Worm (Caenorhabditis elegans): ENCODE measurements around the gene Y48E1B.17.
A peak's percentile ranks its signal among the peaks of the same experiment; 100 is the strongest.

Gene Y48E1B.17

DNA sequence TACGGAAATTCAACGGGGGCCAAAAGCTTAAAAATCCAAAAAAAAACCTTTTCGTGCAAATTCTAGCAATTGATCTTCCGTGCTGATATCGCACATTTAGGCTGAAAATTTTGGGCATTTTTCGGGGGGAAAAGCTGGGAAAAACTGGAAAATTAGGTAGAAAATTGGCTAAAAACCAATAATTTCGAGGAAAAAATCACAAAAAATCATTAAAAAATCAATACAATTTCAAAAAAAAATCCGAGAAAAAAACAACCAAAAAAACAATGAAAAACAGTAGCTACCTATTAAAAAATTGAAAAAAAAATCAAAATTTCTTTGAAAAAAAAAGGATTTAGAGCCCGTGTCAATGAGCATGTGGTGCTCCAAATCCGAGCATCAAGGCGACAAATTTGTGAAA is 27.0 kb upstream of the Y48E1B.17 start, which contains the start of gene Y48E1B.3:
Y48E1B.3 (minus strand) TSS at position 101 of the 400 bp plus-strand sequence.
- no peak for TF ChIP-seq lin-15B (tag; optimal IDR thresholded peaks at IDR 0.05)
- TF ChIP-seq ztf-11 (tag; optimal IDR thresholded peaks at IDR 0.05): no peak
- TF ChIP-seq ces-1 (GFP tag; optimal IDR thresholded peaks at IDR 0.05): no peak
- no peak for TF ChIP-seq zfp-3 (GFP tag; conservative IDR thresholded peaks at IDR 0.05)
- TF ChIP-seq nhr-77 (tag; optimal IDR thresholded peaks at IDR 0.05): no peak
- TF ChIP-seq fkh-10 (GFP tag; optimal IDR thresholded peaks at IDR 0.05): no peak
- no peak for TF ChIP-seq set-16 (GFP tag; IDR thresholded peaks at IDR 0.05)

DNA sequence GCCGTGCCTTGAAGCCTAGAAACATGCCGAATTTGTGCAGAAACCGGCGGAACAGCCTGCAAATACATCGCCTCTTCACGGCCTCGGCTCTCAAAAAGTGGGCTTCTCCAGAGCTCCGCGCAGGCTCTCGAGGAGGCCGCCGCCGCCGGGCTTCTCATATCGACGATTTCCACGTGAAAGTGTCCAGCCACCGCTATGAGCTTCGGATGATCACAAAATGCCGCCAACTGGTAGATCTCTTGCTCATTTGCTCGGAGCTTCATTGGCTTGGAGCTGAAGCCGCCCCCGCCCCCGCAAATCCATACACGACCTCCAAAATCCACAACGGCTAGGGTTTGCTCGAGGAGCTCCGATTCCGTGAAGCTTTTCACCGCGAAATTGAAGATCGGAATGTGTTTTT is 19.7 kb upstream of the Y48E1B.17 start:
- TF ChIP-seq Y48G9A.11 (GFP tag; IDR thresholded peaks at IDR 0.05): peak; percentile 30; the same call in 1 of the 2 replicates
- TF ChIP-seq set-16 (GFP tag; IDR thresholded peaks at IDR 0.05): peak; percentile 87
- no peak for TF ChIP-seq zfp-2 (tag; optimal IDR thresholded peaks at IDR 0.05)

DNA sequence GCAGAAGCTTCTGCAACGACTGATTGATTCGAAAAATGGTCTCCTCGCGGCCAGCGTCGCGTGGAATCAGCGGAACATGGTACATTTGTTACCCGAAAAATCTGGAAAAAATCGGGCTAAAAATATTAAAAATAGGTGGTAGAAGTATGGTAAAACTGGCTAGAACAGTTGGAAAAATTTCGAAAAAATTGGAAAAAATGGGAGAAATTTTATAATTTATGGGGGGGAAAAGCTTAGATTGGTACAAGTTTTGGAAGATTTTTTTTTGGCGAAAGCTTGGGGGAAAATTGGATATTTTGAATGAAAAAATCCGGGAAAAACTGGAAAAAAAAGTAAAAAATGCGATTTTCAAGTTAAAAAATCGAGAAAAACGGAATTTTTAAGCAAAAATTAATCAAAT is 6.7 kb upstream of the Y48E1B.17 start, which contains the start of gene ddl-2:
ddl-2 (minus strand) TSS at position 101 of the 400 bp plus-strand sequence.
- TF ChIP-seq unc-39 (tag; optimal IDR thresholded peaks at IDR 0.05): no peak
- TF ChIP-seq fkh-10 (GFP tag; optimal IDR thresholded peaks at IDR 0.05): no peak
- TF ChIP-seq egl-27 (tag; optimal IDR thresholded peaks at IDR 0.05): no peak
- TF ChIP-seq cey-2 (tag; optimal IDR thresholded peaks at IDR 0.05; ENCODE audit: borderline replicate concordance, insufficient read depth): no peak
- TF ChIP-seq Y75B8A.6 (GFP tag; IDR thresholded peaks at IDR 0.05): no peak
- TF ChIP-seq lir-3 (tag; optimal IDR thresholded peaks at IDR 0.05): no peak
- no peak for TF ChIP-seq arid-1 (GFP tag; conservative IDR thresholded peaks at IDR 0.05)

DNA sequence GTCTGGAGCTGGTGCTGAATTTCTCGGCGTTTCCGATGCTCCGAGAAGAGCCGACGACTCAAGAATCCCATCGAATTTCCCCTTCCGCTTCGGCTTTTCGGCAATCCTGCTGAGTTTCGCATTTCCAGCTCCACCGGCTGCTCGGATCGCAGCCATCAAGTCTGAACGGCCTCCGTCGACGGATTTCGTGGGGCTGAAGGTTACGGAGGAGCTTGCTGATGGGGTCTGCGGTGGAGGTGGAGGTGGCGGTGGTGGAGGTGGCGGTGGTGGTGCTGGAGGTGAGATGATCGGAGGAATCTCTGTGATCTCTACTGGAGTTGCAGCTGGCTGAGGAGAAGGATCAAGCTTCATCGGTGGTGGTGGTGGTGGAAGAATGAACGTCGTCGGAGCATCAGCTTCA is 2.1 kb upstream of the Y48E1B.17 start:
- peak; percentile 95 for TF ChIP-seq set-16 (GFP tag; IDR thresholded peaks at IDR 0.05)
- TF ChIP-seq Y48G9A.11 (GFP tag; IDR thresholded peaks at IDR 0.05): no peak
- TF ChIP-seq F44E2.7 (GFP tag; IDR thresholded peaks at IDR 0.05): no peak
- TF ChIP-seq duxl-1 (tag; optimal IDR thresholded peaks at IDR 0.05; ENCODE audit: poor library complexity): no peak
- TF ChIP-seq ceh-20 (GFP tag; IDR thresholded peaks at IDR 0.05): no peak

DNA sequence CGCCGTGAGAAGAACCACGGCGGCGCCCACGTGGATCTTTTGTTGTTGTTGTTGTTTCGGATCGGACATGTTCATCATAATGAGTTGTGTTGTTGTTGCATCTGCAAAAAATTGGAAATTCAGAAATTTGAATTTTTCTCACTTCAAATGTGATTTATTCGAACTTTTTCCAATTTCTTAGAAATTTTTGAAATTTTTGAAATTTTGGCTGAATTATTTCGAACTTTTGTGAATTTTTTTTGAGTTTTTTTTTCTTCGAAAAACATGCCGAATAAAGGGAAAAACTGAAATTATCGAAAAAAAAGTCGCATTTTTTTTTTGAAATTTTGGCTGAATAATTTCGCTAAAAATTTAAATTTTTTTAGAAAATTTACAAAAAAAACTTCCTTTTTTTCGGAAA is 9.8 kb downstream of the Y48E1B.17 start, which contains the start of gene snx-14:
snx-14 (minus strand) TSS at position 101 of the 400 bp plus-strand sequence.
- TF ChIP-seq unc-62 (GFP tag; optimal IDR thresholded peaks at IDR 0.05 in 1 of 2): no peak
- no peak for TF ChIP-seq unc-62 (tag; optimal IDR thresholded peaks at IDR 0.05)
- TF ChIP-seq lim-7 (GFP tag; IDR thresholded peaks at IDR 0.05): no peak
- TF ChIP-seq zip-11 (GFP tag; IDR thresholded peaks at IDR 0.05): no peak
- no peak for TF ChIP-seq snpc-4 (tag; optimal IDR thresholded peaks at IDR 0.05)
- TF ChIP-seq arid-1 (GFP tag; conservative IDR thresholded peaks at IDR 0.05): no peak
- no peak for TF ChIP-seq nhr-11 (tag; optimal IDR thresholded peaks at IDR 0.05)
- TF ChIP-seq D1046.2 (GFP tag; IDR thresholded peaks at IDR 0.05): no peak
- TF ChIP-seq ceh-20 (GFP tag; IDR thresholded peaks at IDR 0.05): no peak
- no peak for TF ChIP-seq attf-4 (tag; optimal IDR thresholded peaks at IDR 0.05)
- TF ChIP-seq mep-1 (tag; optimal IDR thresholded peaks at IDR 0.05): no peak
- TF ChIP-seq zfp-2 (tag; optimal IDR thresholded peaks at IDR 0.05): no peak

DNA sequence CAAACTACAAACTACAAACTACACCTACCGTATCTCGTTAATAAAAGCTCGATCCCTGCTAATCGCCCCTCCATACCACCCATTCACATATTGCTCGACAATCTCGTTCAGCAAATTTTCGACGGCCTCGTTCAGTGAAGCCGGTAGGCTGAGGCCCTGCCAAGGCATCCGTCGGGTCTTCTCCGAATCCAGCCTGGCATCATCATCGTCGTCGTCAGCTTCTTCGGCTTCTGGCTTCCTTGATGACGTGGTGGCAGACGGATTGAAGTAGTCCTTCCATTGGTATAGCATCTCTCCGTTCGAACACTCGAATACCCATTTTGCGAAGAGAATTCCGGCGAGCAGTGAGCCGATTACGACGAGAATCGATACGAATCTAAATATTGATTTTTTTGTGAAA is 10.2 kb downstream of the Y48E1B.17 start:
- TF ChIP-seq F49E8.2 (tag; optimal IDR thresholded peaks at IDR 0.05; ENCODE audit: borderline replicate concordance): no peak
- no peak for TF ChIP-seq duxl-1 (tag; optimal IDR thresholded peaks at IDR 0.05; ENCODE audit: poor library complexity)
- TF ChIP-seq zip-2 (tag; optimal IDR thresholded peaks at IDR 0.05): no peak
- TF ChIP-seq nhr-102 (tag; optimal IDR thresholded peaks at IDR 0.05): no peak
- TF ChIP-seq egl-43 (GFP tag; IDR thresholded peaks at IDR 0.05): no peak
- TF ChIP-seq ama-1 (optimal IDR thresholded peaks at IDR 0.05): no peak
- no peak for TF ChIP-seq F37D6.2 (tag; optimal IDR thresholded peaks at IDR 0.05)
- peak; percentile 61; the same call in 1 of the 2 replicates for TF ChIP-seq nhr-42 (GFP tag; IDR thresholded peaks at IDR 0.05)
- no peak for TF ChIP-seq spr-1 (tag; optimal IDR thresholded peaks at IDR 0.05)
- no peak for TF ChIP-seq daf-8 (GFP tag; IDR thresholded peaks at IDR 0.05)
- TF ChIP-seq gei-8 (GFP tag; optimal IDR thresholded peaks at IDR 0.05): no peak
- TF ChIP-seq set-16 (GFP tag; IDR thresholded peaks at IDR 0.05): peak; percentile 30; the same call in 1 of the 2 replicates
- no peak for TF ChIP-seq mxl-2 (GFP tag; conservative IDR thresholded peaks at IDR 0.05)
- TF ChIP-seq unc-62 (GFP tag; optimal IDR thresholded peaks at IDR 0.05 in 1 of 2): peak in 1 of 2 experiments; percentile 79
- TF ChIP-seq unc-62 (tag; optimal IDR thresholded peaks at IDR 0.05): no peak
- TF ChIP-seq mdl-1 (tag; optimal IDR thresholded peaks at IDR 0.05): no peak
- no peak for TF ChIP-seq ctbp-1 (GFP tag; IDR thresholded peaks at IDR 0.05)
- no peak for TF ChIP-seq tag-97 (GFP tag; IDR thresholded peaks at IDR 0.05)
- TF ChIP-seq ztf-11 (tag; optimal IDR thresholded peaks at IDR 0.05): no peak
- no peak for TF ChIP-seq attf-4 (tag; optimal IDR thresholded peaks at IDR 0.05)
- TF ChIP-seq aha-1 (tag): no peak
- TF ChIP-seq aly-2 (tag; optimal IDR thresholded peaks at IDR 0.05): no peak

All from whole organism, L4 larva.